Fruit fly (Drosophila melanogaster): ENCODE measurements around the gene CG1677.

Gene CG1677

DNA sequence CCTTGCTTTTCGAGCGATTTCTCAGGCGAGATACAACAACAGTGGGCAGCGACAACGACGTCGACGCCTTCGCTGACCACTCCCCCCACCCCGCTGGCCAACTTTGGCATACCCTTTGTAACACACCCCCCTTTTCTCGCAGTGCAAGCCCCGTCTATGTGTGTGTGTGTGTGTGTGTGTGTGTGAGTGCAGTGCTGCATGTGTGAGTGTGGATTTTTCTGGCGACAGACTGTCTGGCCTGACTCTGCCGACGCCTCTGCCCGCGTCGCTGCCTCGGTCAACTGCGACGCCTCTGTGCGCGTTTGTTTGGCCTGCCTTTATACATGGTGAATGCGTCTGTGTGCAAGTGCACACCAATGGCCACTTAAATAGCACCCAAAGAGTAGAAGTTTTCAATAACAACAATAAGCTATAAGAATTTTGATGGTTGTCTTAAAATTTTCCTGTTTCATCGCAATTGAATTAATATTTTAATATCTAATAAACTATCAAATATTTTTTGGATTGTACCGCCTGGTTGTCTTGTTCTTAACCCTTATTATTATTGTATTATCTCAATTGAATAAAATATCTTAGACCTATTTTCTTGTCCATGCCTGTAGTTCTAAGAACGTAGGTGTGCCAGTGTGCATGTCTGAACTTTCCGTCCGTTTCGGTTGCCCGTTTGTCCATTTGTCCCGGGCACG is 111.6 kb downstream of the CG1677 start (continued):
- no peak for TF ChIP-seq CG1832 (GFP tag; optimal IDR thresholded peaks at IDR 0.05)
- TF ChIP-seq Chrac-16 (GFP tag; optimal IDR thresholded peaks at IDR 0.05) = peak; percentile 54
- TF ChIP-seq Sox102F (GFP tag; optimal IDR thresholded peaks at IDR 0.05) = peak; percentile 95
- no peak for TF ChIP-seq NK7.1 (GFP tag; optimal IDR thresholded peaks at IDR 0.05)
- TF ChIP-seq CG7928 (GFP tag; optimal IDR thresholded peaks at IDR 0.05) = peak; percentile 27
- peak; percentile 90 for TF ChIP-seq CG18599 (GFP tag; optimal IDR thresholded peaks at IDR 0.05)
- TF ChIP-seq Optix (GFP tag; IDR thresholded peaks at IDR 0.05) = peak; percentile 48; the same call in 1 of the 3 replicates
- no peak for TF ChIP-seq yki (optimal IDR thresholded peaks at IDR 0.05)
- peak; percentile 86 for TF ChIP-seq BtbVII (GFP tag; optimal IDR thresholded peaks at IDR 0.05)
- no peak for TF ChIP-seq CG9609 (GFP tag; optimal IDR thresholded peaks at IDR 0.05)
- TF ChIP-seq CG13624 (GFP tag; optimal IDR thresholded peaks at IDR 0.05) = no peak
- TF ChIP-seq B-H1 (GFP tag; IDR thresholded peaks at IDR 0.05) = peak; percentile 68
- TF ChIP-seq CG4282 (GFP tag; optimal IDR thresholded peaks at IDR 0.05) = no peak
- TF ChIP-seq CG17829 (tag; optimal IDR thresholded peaks at IDR 0.05) = peak; percentile 97
- peak; percentile 97 for TF ChIP-seq dmrt11E (tag; optimal IDR thresholded peaks at IDR 0.05)
- TF ChIP-seq Usf (GFP tag; optimal IDR thresholded peaks at IDR 0.05) = peak; percentile 40
- no peak for TF ChIP-seq CG14965 (GFP tag; optimal IDR thresholded peaks at IDR 0.05; ENCODE audit: borderline replicate concordance)
- TF ChIP-seq sna (GFP tag; IDR thresholded peaks at IDR 0.05; ENCODE audit: partially characterized antibody) = no peak
- peak; percentile 98 for TF ChIP-seq CG18262 (tag; optimal IDR thresholded peaks at IDR 0.05)
- peak; percentile 56; the same call in 1 of the 3 replicates for TF ChIP-seq CG3726 (GFP tag; IDR thresholded peaks at IDR 0.05)
- peak; percentile 7 for TF ChIP-seq Bdp1 (GFP tag; optimal IDR thresholded peaks at IDR 0.05)
- TF ChIP-seq Atf6 (GFP tag; IDR thresholded peaks at IDR 0.05) = peak; percentile 71; the same call in 1 of the 2 replicates
- TF ChIP-seq Aef1 (GFP tag; IDR thresholded peaks at IDR 0.05) = peak; percentile 71
- TF ChIP-seq Hr78 (GFP tag; optimal IDR thresholded peaks at IDR 0.05) = peak in 1 of 2 experiments; percentile 92
- no peak for TF ChIP-seq Dp (GFP tag; optimal IDR thresholded peaks at IDR 0.05)
- TF ChIP-seq CG8359 (GFP tag; optimal IDR thresholded peaks at IDR 0.05; ENCODE audit: borderline replicate concordance) = peak; percentile 83
- peak; percentile 82 for TF ChIP-seq Nf-YC (tag; optimal IDR thresholded peaks at IDR 0.05)
- TF ChIP-seq bab2 (GFP tag; optimal IDR thresholded peaks at IDR 0.05) = peak; percentile 12
- peak; percentile 49 for TF ChIP-seq D19B (GFP tag; optimal IDR thresholded peaks at IDR 0.05)
- peak; percentile 90 for TF ChIP-seq kah (GFP tag; optimal IDR thresholded peaks at IDR 0.05)
- peak; percentile 53 for TF ChIP-seq pfk (GFP tag; optimal IDR thresholded peaks at IDR 0.05)
- TF ChIP-seq Dfd (GFP tag; optimal IDR thresholded peaks at IDR 0.05) = no peak
- peak; percentile 41 for TF ChIP-seq CG34376 (GFP tag; optimal IDR thresholded peaks at IDR 0.05)
- TF ChIP-seq kay (GFP tag; optimal IDR thresholded peaks at IDR 0.05) = peak; percentile 30
- TF ChIP-seq sc (optimal IDR thresholded peaks at IDR 0.05) = no peak
- TF ChIP-seq sc (GFP tag; optimal IDR thresholded peaks at IDR 0.05) = peak; percentile 90
- no peak for TF ChIP-seq CG11247 (GFP tag; IDR thresholded peaks at IDR 0.05)
- peak; percentile 69 for TF ChIP-seq jing (GFP tag; optimal IDR thresholded peaks at IDR 0.05)
- peak; percentile 87 for TF ChIP-seq CG17568 (GFP tag; optimal IDR thresholded peaks at IDR 0.05)
- no peak for TF ChIP-seq HLH54F (GFP tag; optimal IDR thresholded peaks at IDR 0.05)
- TF ChIP-seq corto (GFP tag; optimal IDR thresholded peaks at IDR 0.05) = peak; percentile 72
- TF ChIP-seq repo (GFP tag; optimal IDR thresholded peaks at IDR 0.05) = no peak
- peak; percentile 84 for TF ChIP-seq Lhr (GFP tag; optimal IDR thresholded peaks at IDR 0.05)
- TF ChIP-seq Sox100B (GFP tag; optimal IDR thresholded peaks at IDR 0.05) = peak; percentile 96
- no peak for TF ChIP-seq btn (GFP tag; optimal IDR thresholded peaks at IDR 0.05)
- TF ChIP-seq CG15011 (GFP tag; optimal IDR thresholded peaks at IDR 0.05) = peak; percentile 79
- TF ChIP-seq eyg (GFP tag; optimal IDR thresholded peaks at IDR 0.05) = no peak
- TF ChIP-seq CG12744 (GFP tag; optimal IDR thresholded peaks at IDR 0.05) = no peak
- peak; percentile 74 for TF ChIP-seq CG30020 (tag; optimal IDR thresholded peaks at IDR 0.05)
- TF ChIP-seq Dek (tag; optimal IDR thresholded peaks at IDR 0.05) = peak; percentile 85

Measured in whole organism, embryonic.